Worm (Caenorhabditis elegans) whole organism, L4 larva: Measurements from ENCODE around the gene Y110A2AL.3.

Experiments used
- F44E2.7 ChIP-seq: fragments of 200-800 bp; sonication (Bioruptor generic); IDR thresholded peaks from 2 replicates; pipeline ENCODE4 v2.1.2; 2022; ENCODE audit warnings: missing genetic modification characterization, missing compliant biosample characterization
- aly-2 ChIP-seq: sonication (generic microtip); optimal IDR thresholded peaks from 2 replicates; lab custom pipeline; 2018; ENCODE audit warnings: missing biosample characterization, missing genetic modification characterization
- ceh-62 ChIP-seq: sonication (generic microtip); optimal IDR thresholded peaks from 2 replicates; lab custom pipeline; 2017; ENCODE audit warnings: missing biosample characterization, missing genetic modification characterization
- ctbp-1 ChIP-seq: fragments of 200-800 bp; sonication (Bioruptor generic); IDR thresholded peaks from 2 replicates; pipeline ENCODE4 v1.3.6; 2022; ENCODE audit warnings: missing genetic modification reagents, missing genetic modification characterization, missing compliant biosample characterization
- dmd-6 ChIP-seq: fragments of 200-800 bp; sonication (Bioruptor generic); IDR thresholded peaks from 2 replicates; pipeline ENCODE4 v1.3.6; 2022; ENCODE audit warnings: missing genetic modification reagents, missing genetic modification characterization, missing compliant biosample characterization
- hlh-30 ChIP-seq: sonication (generic microtip); optimal IDR thresholded peaks from 2 replicates; lab custom pipeline; 2017; ENCODE audit warnings: antibody characterized with exemption, mild to moderate bottlenecking, missing genetic modification characterization, missing compliant biosample characterization; ENCODE audit not compliant: insufficient read depth
- mdl-1 ChIP-seq, 2 experiments: fragments of 150-350 bp in 1 of 2; sonication (generic microtip) in 1 of 2; optimal IDR thresholded peaks; 2 replicates each; lab custom pipeline; 2014 to 2017; ENCODE audit warnings: missing biosample characterization in 2 of 2, missing genetic modification characterization in 2 of 2
- pha-4 ChIP-seq, 2 experiments: fragments of 150-350 bp in 1 of 2; fragments of 200-800 bp in 1 of 2; sonication (Bioruptor generic) in 1 of 2; IDR thresholded peaks in 1 of 2; optimal IDR thresholded peaks in 1 of 2; 2 replicates each; pipeline versions ENCODE4 v1.3.6 to Lab custom; 2014 to 2022; ENCODE audit warnings: missing genetic modification characterization in 2 of 2, missing genetic modification reagents in 2 of 2, missing biosample characterization in 1 of 2, missing compliant biosample characterization in 1 of 2
- pqm-1 ChIP-seq: sonication (generic microtip); optimal IDR thresholded peaks from 2 replicates; lab custom pipeline; 2017; ENCODE audit warnings: missing biosample characterization, missing genetic modification characterization
- skn-1 ChIP-seq: fragments of 150-350 bp; optimal IDR thresholded peaks from 2 replicates; lab custom pipeline; 2014; ENCODE audit warnings: missing biosample characterization, missing genetic modification characterization
- snpc-4 ChIP-seq: fragments of 150-350 bp; optimal IDR thresholded peaks from 2 replicates; lab custom pipeline; 2014; ENCODE audit warnings: missing biosample characterization, missing genetic modification characterization
- unc-130 ChIP-seq: sonication (generic microtip); optimal IDR thresholded peaks from 2 replicates; lab custom pipeline; 2016; ENCODE audit warnings: missing genetic modification reagents, missing genetic modification characterization, missing compliant biosample characterization

- TF ChIP-seq ctbp-1 (no peak), pha-4 (GFP tag; IDR thresholded peaks at IDR 0.05; lab: Robert Waterston, UW) (no peak), pha-4 (tag; optimal IDR thresholded peaks at IDR 0.05; lab: Kevin White, UChicago) (no peak), ceh-62 (no peak), F44E2.7 (GFP tag; lab: Robert Waterston, UW) (no peak), unc-130 (no peak), hlh-30 (tag; lab: Kevin White, UChicago) (no peak), mdl-1 (tag; optimal IDR thresholded peaks at IDR 0.05; lab: Kevin White, UChicago) (no peak), snpc-4 (no peak), aly-2 (tag; lab: Kevin White, UChicago) (no peak), pqm-1 (tag; lab: Kevin White, UChicago) (no peak), dmd-6 (no peak), skn-1 (tag; lab: Kevin White, UChicago) (no peak)
Observed at ce11 chrII:2846552-2846951, 20.3 kb upstream of the Y110A2AL.3 start.
